Worm (Caenorhabditis elegans) whole organism, L4/young adult: Measurements from ENCODE around the gene srg-20.
"Not testable (repeated sequence)": the region's sequence is repeated elsewhere in the genome, so short reads cannot be mapped to it uniquely, and the experiment has no call there.

Source experiments
- W03F9.2 ChIP-seq: fragments of 150-350 bp; optimal IDR thresholded peaks from 2 replicates; lab custom pipeline; 2014; ENCODE audit warnings: missing biosample characterization, missing genetic modification characterization
- dao-5 ChIP-seq: sonication (generic microtip); optimal IDR thresholded peaks from 2 replicates; lab custom pipeline; 2016; ENCODE audit warnings: missing genotype, missing genetic modification characterization, moderate library complexity, missing compliant biosample characterization
- him-1 ChIP-seq: sonication (generic microtip); optimal IDR thresholded peaks from 2 replicates; lab custom pipeline; 2016; ENCODE audit warnings: missing genotype, missing genetic modification reagents, missing genetic modification characterization, missing compliant biosample characterization

The srg-20 gene

DNA sequence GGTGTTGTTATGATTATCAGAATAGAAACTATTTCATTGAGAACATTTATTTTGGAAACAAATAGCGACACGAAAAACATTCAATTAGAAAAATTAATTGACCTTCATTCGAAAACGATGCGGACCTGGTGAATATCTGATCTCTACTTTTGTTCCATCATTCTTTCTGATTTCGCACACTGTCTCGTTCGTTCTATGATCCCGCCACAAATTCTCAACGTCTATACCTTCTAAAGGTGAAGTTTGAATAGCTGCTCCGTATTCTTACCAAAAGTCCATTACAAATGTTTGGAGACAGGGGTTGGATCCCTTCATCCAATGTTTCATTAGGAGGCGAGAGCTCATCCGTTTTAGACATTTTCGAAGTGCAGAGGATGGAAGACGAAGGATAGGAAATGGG is 15.3 kb downstream of the srg-20 start, which contains the start of gene fbxb-16:
TSS of gene fbxb-16 (minus strand) at position 101 of the 400 bp plus-strand sequence.
- TF ChIP-seq W03F9.2 (tag; lab: Kevin White, UChicago), result no peak
- no peak for TF ChIP-seq him-1 (tag; lab: Kevin White, UChicago)
- TF ChIP-seq dao-5 (tag; lab: Kevin White, UChicago), result no peak

DNA sequence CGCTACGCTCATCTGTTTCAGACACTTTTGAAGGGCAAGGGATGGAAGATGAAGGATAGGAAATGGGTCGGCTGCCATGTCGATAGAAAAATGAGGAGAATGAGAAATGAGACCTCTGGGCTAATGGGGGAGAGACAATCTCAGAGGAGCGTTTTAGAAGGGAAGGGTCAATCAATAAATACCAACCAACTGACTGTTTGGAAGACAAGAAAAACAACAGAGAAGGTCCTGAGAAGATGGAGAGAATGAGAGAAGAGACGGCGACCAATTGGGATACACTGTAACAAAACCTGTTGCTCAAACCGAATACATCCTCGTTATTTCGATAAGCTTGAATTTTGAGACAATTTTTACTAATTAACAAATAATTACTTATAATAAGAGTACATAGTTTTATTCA is 16.9 kb downstream of the srg-20 start, which contains the start of gene fbxb-15:
TSS of gene fbxb-15 (minus strand) at position 101 of the 400 bp plus-strand sequence.
- TF ChIP-seq dao-5 (tag; lab: Kevin White, UChicago), result no peak
- TF ChIP-seq W03F9.2 (tag; lab: Kevin White, UChicago), result no peak
- no peak for TF ChIP-seq him-1 (tag; lab: Kevin White, UChicago)

- TF ChIP-seq him-1 (tag; lab: Kevin White, UChicago) (no peak), dao-5 (tag; lab: Kevin White, UChicago) (no peak), W03F9.2 (tag; lab: Kevin White, UChicago) (no peak)
Measured at ce11 chrII:1654917-1655316, 18.4 kb downstream of the srg-20 start, which contains the start of gene btb-12. Gene btb-12 (plus strand): TSS chrII:1655217.

ce11 chrII:1657202-1657601 is 20.7 kb downstream of the srg-20 start, which contains the start of gene ZC204.12:
Gene ZC204.12 (minus strand): TSS chrII:1657302.
- TF ChIP-seq him-1 (tag; lab: Kevin White, UChicago) (no peak), dao-5 (tag; lab: Kevin White, UChicago) (no peak), W03F9.2 (tag; lab: Kevin White, UChicago) (no peak)

- not testable (repeated sequence) for TF ChIP-seq dao-5, him-1, W03F9.2 (tag; lab: Kevin White, UChicago)
Measured at ce11 chrII:1660888-1661287, 24.4 kb downstream of the srg-20 start, which contains the start of gene ZC204.13. Gene ZC204.13 (minus strand): TSS chrII:1660988.

ce11 chrII:1662881-1663280 is 26.4 kb downstream of the srg-20 start, which contains the start of gene ZC204.14:
Gene ZC204.14 (minus strand): TSS chrII:1662949.
- no peak for TF ChIP-seq dao-5 (tag; lab: Kevin White, UChicago)
- TF ChIP-seq him-1 (tag; lab: Kevin White, UChicago), result no peak
- TF ChIP-seq W03F9.2 (tag; lab: Kevin White, UChicago), result no peak

DNA sequence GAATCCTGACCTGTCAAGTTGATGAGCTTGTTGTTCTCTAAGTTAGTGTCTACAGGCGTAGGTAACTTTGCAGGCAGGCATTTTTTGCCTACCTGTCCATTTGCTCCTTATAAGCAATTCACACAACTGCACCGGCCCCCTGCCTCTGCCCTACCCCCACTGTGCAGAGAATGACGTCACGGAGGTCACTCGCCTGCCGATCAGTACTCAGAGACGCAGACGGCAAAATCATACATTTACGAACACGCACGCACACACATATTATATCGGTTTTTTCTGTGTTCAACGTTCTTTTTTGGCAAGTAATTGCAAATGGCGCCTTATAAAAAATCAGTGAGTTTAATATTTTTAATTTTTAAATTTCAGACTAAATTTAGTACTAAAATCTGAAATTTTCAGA is 27.0 kb downstream of the srg-20 start, which contains the start of gene duxl-1:
TSS of gene duxl-1 (plus strand) at position 184 of the 400 bp plus-strand sequence.
- TF ChIP-seq W03F9.2 (tag; lab: Kevin White, UChicago) (no peak), dao-5 (tag; lab: Kevin White, UChicago) (no peak), him-1 (tag; lab: Kevin White, UChicago) (no peak)

- TF ChIP-seq W03F9.2 (tag; lab: Kevin White, UChicago) (no peak), dao-5 (tag; lab: Kevin White, UChicago) (no peak), him-1 (tag; lab: Kevin White, UChicago) (no peak)
Measured at ce11 chrII:1666025-1666424, 29.5 kb downstream of the srg-20 start, which contains the start of gene srlf-29. Gene srlf-29 (plus strand): TSS chrII:1666325.

DNA sequence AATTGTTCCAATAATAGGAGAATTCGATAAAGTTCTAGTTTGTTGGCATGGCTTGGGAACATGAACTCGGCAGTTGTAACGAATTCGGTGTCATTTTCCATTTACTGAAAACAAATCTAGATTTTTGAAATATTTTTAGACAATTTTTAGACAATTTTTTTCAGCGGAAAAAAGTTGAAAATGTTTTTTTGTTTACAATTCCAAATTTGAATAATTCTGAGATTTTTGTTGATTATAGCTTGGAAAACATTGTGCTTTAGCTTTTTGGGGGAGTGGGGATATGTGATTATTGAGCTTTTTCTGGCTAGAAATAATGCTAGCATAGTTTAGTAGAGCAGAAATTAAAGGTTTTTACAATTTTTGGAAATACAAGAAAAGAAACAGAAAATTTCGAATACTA is 32.4 kb downstream of the srg-20 start, which contains the start of gene srw-97:
TSS of gene srw-97 (minus strand) at position 101 of the 400 bp plus-strand sequence.
- TF ChIP-seq dao-5 (tag; lab: Kevin White, UChicago) (no peak), W03F9.2 (tag; lab: Kevin White, UChicago) (no peak)

- TF ChIP-seq him-1 (tag; lab: Kevin White, UChicago) (no peak), W03F9.2 (tag; lab: Kevin White, UChicago) (no peak), dao-5 (tag; lab: Kevin White, UChicago) (no peak)
Measured at ce11 chrII:1670260-1670879, 33.9 kb downstream of the srg-20 start, which contains the start of gene nhx-6. Gene nhx-6 (plus strand): TSS chrII:1670829.

ce11 chrII:1670985-1671384 is 34.5 kb downstream of the srg-20 start:
- TF ChIP-seq dao-5 (tag; lab: Kevin White, UChicago) (no peak), W03F9.2 (tag; lab: Kevin White, UChicago) (no peak), him-1 (tag; lab: Kevin White, UChicago) (no peak)

ce11 chrII:1672673-1673072 is 36.2 kb downstream of the srg-20 start:
- TF ChIP-seq him-1 (tag; lab: Kevin White, UChicago) (no peak), dao-5 (tag; lab: Kevin White, UChicago) (no peak), W03F9.2 (tag; lab: Kevin White, UChicago) (no peak)

DNA sequence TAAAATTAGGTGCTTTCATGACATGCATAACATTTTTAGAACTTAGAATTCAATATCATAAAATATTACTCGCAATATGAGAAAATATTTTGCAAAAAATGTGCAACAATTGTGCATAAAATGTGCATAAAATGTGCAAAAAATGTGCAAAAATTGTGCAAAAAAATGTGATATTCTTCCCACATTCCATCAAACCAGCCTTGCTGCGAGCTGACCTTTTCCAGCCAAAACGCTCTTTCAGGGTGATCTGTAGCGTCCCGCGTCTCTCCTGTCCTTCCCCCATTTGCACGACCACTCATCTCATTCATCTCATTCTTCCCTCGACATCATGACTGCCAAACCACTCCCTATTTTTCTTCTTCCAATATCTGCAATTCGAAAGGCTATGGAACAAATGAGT is 39.6 kb downstream of the srg-20 start, which contains the start of gene fbxb-17:
TSS of gene fbxb-17 (plus strand) at position 301 of the 400 bp plus-strand sequence.
- no peak for TF ChIP-seq W03F9.2 (tag; lab: Kevin White, UChicago)
- no peak for TF ChIP-seq dao-5 (tag; lab: Kevin White, UChicago)
- no peak for TF ChIP-seq him-1 (tag; lab: Kevin White, UChicago)
